Fruit fly (Drosophila melanogaster) whole organism, larva: Measurements from ENCODE around the gene Gem3.

Experiments
- noc ChIP-seq: fragments of 200-800 bp; sonication (Bioruptor generic); optimal IDR thresholded peaks from 3 replicates; lab custom pipeline; 2019; ENCODE audit warnings: missing biosample characterization, mild to moderate bottlenecking, missing genetic modification characterization, moderate library complexity

Gem3 gene

DNA sequence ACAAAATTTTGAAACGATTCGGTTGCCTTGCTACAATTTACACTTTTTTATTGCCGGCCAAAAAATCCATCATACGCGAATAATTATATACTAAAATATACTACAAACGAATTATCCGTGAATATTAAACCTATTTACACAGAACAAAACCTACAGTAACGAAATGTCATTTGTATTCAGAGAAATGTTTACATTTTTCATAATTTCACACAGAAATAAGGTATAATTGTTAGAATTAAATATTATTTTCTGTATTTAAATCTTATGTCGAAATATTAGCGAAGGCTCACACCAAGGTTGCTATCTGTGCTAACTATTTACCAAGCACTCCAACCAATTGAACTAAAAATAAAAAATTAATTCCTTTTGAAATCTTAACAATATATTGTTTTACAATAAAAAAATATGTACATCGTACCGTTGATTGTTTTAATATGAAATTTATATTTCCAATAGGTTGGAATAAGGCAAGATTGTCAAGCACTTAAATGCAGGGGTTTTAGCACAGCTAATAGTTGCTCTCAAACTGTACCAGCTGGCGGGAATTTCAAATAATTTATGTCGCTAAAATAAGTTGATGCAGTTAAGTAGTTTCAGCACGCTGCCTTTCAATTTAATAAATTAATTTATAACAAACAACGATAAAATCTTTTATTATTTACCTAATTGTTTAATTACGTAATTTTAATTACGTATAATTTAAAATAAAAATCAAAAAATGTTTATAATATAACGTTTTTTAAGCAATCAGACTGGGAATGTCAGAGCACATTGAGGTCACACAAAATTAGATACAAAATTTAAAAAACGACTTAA lies at the start of gene Gem3, which contains the start of gene CG32061:
Gene Gem3, minus strand, starts transcription at position 51 of the 816 bp plus-strand sequence.
Gene CG32061, plus strand, starts transcription at position 766 of the 816 bp plus-strand sequence.
- TF ChIP-seq noc (tag; lab: Kevin White, UChicago) = no peak

- no peak for TF ChIP-seq noc (tag; lab: Kevin White, UChicago)
Observed at dm6 chr3L:10507971-10508370, 45.1 kb upstream of the Gem3 start.

DNA sequence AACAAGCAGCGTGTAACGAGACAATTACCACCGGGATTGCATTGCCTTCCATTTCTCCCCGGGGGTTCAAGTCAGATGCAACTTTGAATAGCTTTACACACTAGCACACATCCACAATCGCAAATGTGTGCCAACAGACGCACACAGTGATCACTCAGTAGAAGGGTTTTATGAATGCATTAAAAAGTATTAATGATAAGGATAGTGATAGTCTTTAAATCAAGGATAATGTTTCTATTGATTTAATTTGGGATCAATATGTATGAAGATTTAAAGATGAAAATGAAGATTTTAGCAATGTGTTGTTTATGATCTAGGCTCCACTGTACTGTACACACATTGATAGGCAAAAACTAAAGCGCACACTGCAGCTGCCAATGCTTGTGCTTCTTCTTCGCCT lies 41.7 kb upstream of the Gem3 start:
- TF ChIP-seq noc (tag; lab: Kevin White, UChicago) = no peak

DNA sequence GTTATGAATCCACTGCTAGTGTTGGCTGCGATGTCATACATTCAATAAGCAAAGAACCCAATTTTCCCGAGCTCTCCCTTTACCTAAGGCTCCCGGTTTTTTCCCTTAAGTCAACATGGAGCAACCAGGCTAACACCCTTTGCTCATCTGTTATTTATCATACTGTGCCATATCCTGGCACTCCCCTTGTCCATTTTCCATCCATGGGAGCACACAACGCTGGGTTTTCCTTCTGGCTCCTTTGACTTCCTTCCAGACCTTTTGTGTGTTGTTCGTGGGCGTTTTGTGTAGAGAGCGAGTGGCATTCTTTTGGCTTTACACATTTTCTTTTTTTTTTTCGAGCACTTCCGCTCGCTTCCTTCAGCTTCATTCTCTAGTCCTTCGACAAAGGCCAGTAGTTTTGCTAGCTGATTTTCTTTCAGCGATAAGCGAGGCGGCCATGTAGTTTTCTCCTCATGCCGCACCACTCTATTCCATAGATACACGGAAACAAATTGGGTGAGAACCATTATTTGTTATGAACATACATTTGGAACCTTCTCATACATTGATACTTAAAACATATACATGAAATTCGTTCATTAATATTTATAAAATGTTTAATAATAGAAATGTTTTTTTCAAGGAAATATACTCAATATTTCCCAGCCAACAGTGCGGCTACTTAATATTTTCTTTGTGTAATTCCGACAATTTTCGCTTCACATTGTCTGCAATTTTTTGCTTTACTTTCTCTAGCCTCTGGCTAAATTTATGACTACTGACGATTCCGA lies 33.2 kb upstream of the Gem3 start:
- no peak for TF ChIP-seq noc (tag; lab: Kevin White, UChicago)

DNA sequence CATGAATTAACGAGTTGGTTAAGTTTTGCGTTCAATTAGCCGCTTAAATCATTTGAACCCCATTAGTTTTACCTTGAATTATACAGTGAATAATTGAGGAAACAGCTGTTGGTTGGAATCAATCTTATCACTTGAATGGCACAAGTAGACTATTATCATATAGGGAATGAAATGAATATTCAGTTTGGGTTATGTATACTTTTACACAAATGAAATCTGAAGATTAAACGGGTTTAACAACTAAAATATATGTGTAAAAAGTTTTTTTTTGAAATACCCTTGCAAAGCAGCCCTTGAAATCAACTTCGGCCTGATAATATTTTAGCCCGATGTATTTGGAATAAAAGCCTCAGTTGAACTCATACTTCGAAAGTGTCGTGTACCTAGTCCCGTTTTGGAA lies 27.7 kb upstream of the Gem3 start, which contains the start of gene S-Lap4:
Gene S-Lap4, plus strand, starts transcription at position 301 of the 400 bp plus-strand sequence.
- TF ChIP-seq noc (tag; lab: Kevin White, UChicago) = no peak

dm6 chr3L:10485496-10485895 lies 22.6 kb upstream of the Gem3 start:
- TF ChIP-seq noc (tag; lab: Kevin White, UChicago) = no peak

DNA sequence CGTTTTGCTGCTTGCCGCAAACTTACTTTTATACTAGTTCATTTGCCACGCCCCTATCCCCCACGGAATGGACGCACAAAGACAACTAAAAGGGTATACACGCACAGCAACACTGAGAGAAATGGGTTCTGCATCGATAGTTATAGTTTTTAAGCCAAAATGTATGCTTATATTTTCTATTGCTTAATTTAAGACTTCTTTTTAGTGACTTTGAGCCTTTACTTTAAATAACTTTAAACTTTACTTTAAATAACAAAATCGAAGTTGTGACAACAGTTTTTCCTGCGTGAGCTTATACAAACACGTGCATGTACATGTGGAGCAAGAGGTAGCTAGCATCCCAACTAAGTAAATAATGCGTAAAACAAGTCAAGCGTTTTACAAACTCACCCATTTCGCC lies 19.6 kb upstream of the Gem3 start:
- no peak for TF ChIP-seq noc (tag; lab: Kevin White, UChicago)

dm6 chr3L:10481112-10481511 lies 18.2 kb upstream of the Gem3 start, which contains the start of gene Rbfox1:
Gene Rbfox1 (plus strand): TSS chr3L:10481412.
- no peak for TF ChIP-seq noc (tag; lab: Kevin White, UChicago)

DNA sequence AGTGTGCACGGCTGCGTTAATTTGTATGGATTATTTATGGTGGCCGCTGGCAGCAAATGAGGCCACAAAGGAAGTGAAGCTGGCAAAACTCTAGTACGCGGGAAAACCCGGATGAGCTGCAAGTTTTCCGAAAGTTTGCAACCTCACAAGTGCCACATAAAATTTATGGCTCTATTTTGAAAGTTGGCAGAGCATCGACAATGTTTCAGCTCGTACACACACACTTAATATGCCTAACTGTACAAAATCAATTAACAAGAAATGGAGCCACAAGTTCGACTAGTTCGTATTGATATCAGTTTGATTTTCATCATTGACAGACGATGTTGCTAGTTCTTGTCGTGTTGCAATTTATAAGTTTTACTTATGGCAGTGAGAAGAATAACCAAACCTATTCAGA lies 15.3 kb upstream of the Gem3 start, which contains the start of gene CG46430:
Gene CG46430, plus strand, starts transcription at position 301 of the 400 bp plus-strand sequence.
- TF ChIP-seq noc (tag; lab: Kevin White, UChicago) = no peak

DNA sequence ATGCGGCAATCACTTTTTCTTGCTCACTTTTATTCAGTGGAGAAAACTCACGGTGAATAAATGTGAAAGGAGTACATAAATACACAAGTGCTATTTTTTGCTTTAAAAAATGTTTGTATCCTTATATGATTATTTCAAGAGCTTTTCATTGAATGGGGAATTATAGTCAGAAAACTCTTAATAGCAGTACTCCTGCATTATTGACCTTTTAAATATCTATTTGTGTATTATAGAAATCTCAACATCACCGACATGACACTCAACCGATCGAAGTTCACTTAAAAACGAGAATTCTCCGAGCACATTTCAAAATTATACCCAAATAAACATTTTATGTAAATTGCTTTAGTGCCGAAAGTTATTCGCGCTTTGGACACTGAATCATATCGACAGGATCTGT lies 2.0 kb upstream of the Gem3 start, which contains the start of gene S-Lap3:
Gene S-Lap3, plus strand, starts transcription at position 301 of the 400 bp plus-strand sequence.
- TF ChIP-seq noc (tag; lab: Kevin White, UChicago) = no peak

DNA sequence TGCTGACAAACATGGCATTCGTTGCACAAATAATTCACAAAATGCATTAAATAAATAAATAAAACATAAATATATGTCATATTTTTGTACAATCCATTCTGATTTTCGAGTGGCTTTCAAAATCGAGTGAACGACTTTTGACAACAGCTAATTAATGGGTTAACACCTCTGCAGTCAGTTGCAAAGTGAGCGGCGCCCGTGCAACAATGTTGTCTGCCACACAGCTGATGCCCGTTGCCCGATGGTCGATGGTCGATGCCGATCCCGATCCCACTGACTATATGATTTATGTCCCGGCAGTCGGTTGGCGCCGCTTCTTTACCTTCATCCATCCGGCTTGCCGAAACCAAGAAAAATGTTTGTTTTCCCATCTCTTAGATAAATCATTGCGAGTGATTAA lies 3.8 kb downstream of the Gem3 start:
- no peak for TF ChIP-seq noc (tag; lab: Kevin White, UChicago)

DNA sequence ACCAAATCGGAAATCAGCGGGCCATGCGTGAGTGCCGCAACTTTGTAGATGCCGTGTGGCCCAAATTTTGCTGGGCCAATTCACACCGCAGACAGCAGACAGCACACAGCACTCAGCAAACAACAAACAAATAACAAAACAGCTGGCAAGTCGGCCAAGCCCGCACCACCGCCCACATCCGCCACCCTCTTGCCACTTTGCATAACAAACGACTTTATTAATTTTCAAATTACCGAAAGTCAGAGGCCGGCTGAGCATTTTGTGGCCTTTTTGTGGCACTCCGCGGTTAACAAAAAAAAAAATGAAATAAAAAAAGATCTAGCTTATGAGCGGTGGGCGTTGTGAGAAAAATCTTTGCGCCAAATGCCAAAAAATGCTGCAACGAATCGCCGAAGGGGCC lies 13.2 kb downstream of the Gem3 start:
- no peak for TF ChIP-seq noc (tag; lab: Kevin White, UChicago)

- TF ChIP-seq noc (tag; lab: Kevin White, UChicago) = no peak
Observed at dm6 chr3L:10446998-10447397, 15.9 kb downstream of the Gem3 start.

dm6 chr3L:10443958-10444357 lies 18.9 kb downstream of the Gem3 start:
- no peak for TF ChIP-seq noc (tag; lab: Kevin White, UChicago)

DNA sequence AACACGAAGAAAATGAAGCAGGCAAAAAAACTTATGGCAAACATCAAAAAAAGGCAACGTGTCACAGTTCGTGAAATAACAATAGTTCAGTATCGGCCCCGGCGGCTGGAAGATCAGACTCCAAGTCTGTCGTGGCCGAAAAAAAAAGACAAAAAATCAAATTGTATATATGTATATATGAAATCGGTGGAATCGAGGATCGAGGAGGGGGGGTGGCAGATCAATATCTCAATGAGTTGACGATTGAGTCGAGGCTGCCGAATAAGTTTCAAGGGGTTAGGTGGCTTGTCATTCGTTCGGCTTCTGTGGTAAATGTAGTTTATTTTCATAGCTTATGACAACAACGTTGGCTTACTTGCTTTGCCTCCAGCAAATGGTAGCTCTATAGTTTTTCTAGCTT lies 20.4 kb downstream of the Gem3 start:
- TF ChIP-seq noc (tag; lab: Kevin White, UChicago) = no peak

- TF ChIP-seq noc (tag; lab: Kevin White, UChicago) = no peak
Observed at dm6 chr3L:10440488-10440887, 22.4 kb downstream of the Gem3 start.
